Worm (Caenorhabditis elegans): ENCODE measurements around the gene R05C11.2.

ce11 chrIV:2053591-2053990, 5.3 kb downstream of the R05C11.2 start:
- TF ChIP-seq ama-1 (optimal IDR thresholded peaks at IDR 0.05) (no peak), flt-1 (GFP tag; IDR thresholded peaks at IDR 0.05) (no peak), hmbx-1 (tag; optimal IDR thresholded peaks at IDR 0.05) (no peak)

All from whole organism, early embryonic.